Fruit fly (Drosophila melanogaster) Kc167 (cell line): ENCODE data around the gene Npc2e.

Source experiments
- Myc ChIP-seq: fragments of >200 bp; optimal IDR thresholded peaks from 2 replicates; lab custom pipeline; 2017; ENCODE audit warnings: missing external identifiers
- insv ChIP-seq: fragments of >200 bp; optimal IDR thresholded peaks from 3 replicates; lab custom pipeline; 2018; ENCODE audit warnings: missing external identifiers
- psq ChIP-seq: fragments of >200 bp; optimal IDR thresholded peaks from 2 replicates; lab custom pipeline; 2017; ENCODE audit warnings: missing external identifiers

DNA sequence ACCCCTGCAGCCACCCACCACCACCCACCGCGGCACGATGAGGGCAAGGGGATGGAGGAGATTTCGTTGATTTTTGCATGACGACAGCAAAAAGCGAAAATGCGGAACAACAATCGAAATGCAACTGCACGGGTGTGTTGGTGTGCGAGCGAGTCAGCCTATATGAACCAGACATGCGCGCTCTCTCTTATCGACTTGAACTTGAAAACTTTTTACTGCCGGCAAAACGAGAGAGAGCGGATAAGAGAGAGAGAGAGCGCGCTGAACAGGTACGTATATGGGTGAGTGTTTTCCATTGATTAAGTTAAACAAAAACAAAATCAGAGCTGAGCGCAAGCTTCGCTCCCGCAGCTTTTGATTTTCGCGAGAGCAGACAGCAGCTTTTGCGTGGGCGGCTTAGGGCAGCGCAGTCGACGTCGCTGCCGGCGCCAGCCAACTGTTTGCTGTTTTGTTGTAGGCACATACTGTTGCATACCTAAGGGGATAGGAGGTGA is 36.1 kb downstream of the Npc2e start:
- TF ChIP-seq insv (lab: Kevin White, UChicago) (no peak), psq (lab: Kevin White, UChicago) (no peak), Myc (lab: Kevin White, UChicago) (no peak)
